Fruit fly (Drosophila melanogaster) whole organism, pupa: Measurements from ENCODE around the gene Pop5.

Experiments
- CG10348 ChIP-seq: fragments of 200-800 bp; sonication (Bioruptor generic); IDR thresholded peaks from 2 replicates; pipeline ENCODE4 v1.3.6; 2022; ENCODE audit warnings: missing biosample characterization, missing genetic modification characterization
- CG12605 ChIP-seq: fragments of 200-800 bp; sonication (Bioruptor generic); IDR thresholded peaks from 2 replicates; pipeline ENCODE4 v1.3.6; 2022; ENCODE audit warnings: missing biosample characterization, missing genetic modification characterization
- CG13204 ChIP-seq: fragments of 200-800 bp; sonication (Bioruptor generic); optimal IDR thresholded peaks from 2 replicates; lab custom pipeline; 2018; ENCODE audit warnings: missing biosample characterization, mild to moderate bottlenecking, missing genetic modification characterization, moderate library complexity
- CG14655 ChIP-seq: fragments of 200-800 bp; sonication (Bioruptor generic); optimal IDR thresholded peaks from 3 replicates; lab custom pipeline; 2017; ENCODE audit warnings: mild to moderate bottlenecking, missing biosample characterization, missing genetic modification reagents, missing genetic modification characterization
- CG15710 ChIP-seq: fragments of 200-800 bp; sonication (Bioruptor generic); optimal IDR thresholded peaks from 2 replicates; lab custom pipeline; 2018; ENCODE audit warnings: missing biosample characterization, mild to moderate bottlenecking, missing genetic modification characterization, moderate library complexity
- CG17806 ChIP-seq: fragments of 200-800 bp; sonication (Bioruptor generic); optimal IDR thresholded peaks from 2 replicates; lab custom pipeline; 2018; ENCODE audit warnings: missing biosample characterization, mild to moderate bottlenecking, missing genetic modification characterization, moderate library complexity
- CG32121 ChIP-seq: fragments of 200-800 bp; sonication (Bioruptor generic); IDR thresholded peaks from 2 replicates; pipeline ENCODE4 v1.3.6; 2022; ENCODE audit warnings: missing biosample characterization, missing genetic modification characterization
- CG34367 ChIP-seq: fragments of 200-800 bp; sonication (Bioruptor generic); optimal IDR thresholded peaks from 2 replicates; lab custom pipeline; 2018; ENCODE audit warnings: missing biosample characterization, mild to moderate bottlenecking, missing genetic modification characterization
- CG4496 ChIP-seq: fragments of 200-800 bp; sonication (Bioruptor generic); IDR thresholded peaks from 3 replicates; pipeline ENCODE4 v1.3.6; 2022; ENCODE audit warnings: missing biosample characterization, missing genetic modification characterization
- CG8159 ChIP-seq: fragments of 200-800 bp; sonication (Bioruptor generic); optimal IDR thresholded peaks from 3 replicates; lab custom pipeline; 2018; ENCODE audit warnings: missing biosample characterization, mild to moderate bottlenecking, missing genetic modification characterization, moderate library complexity
- CG8301 ChIP-seq: fragments of 200-800 bp; sonication (Bioruptor generic); optimal IDR thresholded peaks from 2 replicates; lab custom pipeline; 2018; ENCODE audit warnings: missing biosample characterization, mild to moderate bottlenecking, missing genetic modification characterization
- CG9948 ChIP-seq: fragments of 200-800 bp; sonication (Bioruptor generic); optimal IDR thresholded peaks from 2 replicates; lab custom pipeline; 2018; ENCODE audit warnings: missing biosample characterization, mild to moderate bottlenecking, missing genetic modification characterization, moderate library complexity
- D1 ChIP-seq: fragments of 200-800 bp; sonication (Bioruptor generic); optimal IDR thresholded peaks from 2 replicates; lab custom pipeline; 2018; ENCODE audit warnings: missing biosample characterization, mild to moderate bottlenecking, missing genetic modification characterization, moderate library complexity
- EcR ChIP-seq: fragments of 200-800 bp; sonication (Bioruptor generic); optimal IDR thresholded peaks from 3 replicates; lab custom pipeline; 2019; ENCODE audit warnings: missing biosample characterization, missing genetic modification characterization, mild to moderate bottlenecking, moderate library complexity, missing genetic modification reagents
- Ets98B ChIP-seq: fragments of 200-800 bp; sonication (Bioruptor generic); IDR thresholded peaks from 2 replicates; pipeline ENCODE4 v1.3.6; 2022; ENCODE audit warnings: missing biosample characterization, missing genetic modification characterization
- Pif1A ChIP-seq: fragments of 200-800 bp; sonication (Bioruptor generic); optimal IDR thresholded peaks from 3 replicates; lab custom pipeline; 2016; ENCODE audit warnings: missing biosample characterization, missing genetic modification characterization
- Pif1B ChIP-seq: fragments of 200-800 bp; sonication (Bioruptor generic); optimal IDR thresholded peaks from 3 replicates; lab custom pipeline; 2016; ENCODE audit warnings: missing biosample characterization, missing genetic modification characterization
- Snoo ChIP-seq: fragments of 200-800 bp; sonication (Bioruptor generic); optimal IDR thresholded peaks from 3 replicates; lab custom pipeline; 2017; ENCODE audit warnings: missing biosample characterization, mild to moderate bottlenecking, missing genetic modification characterization, inconsistent platforms
- fd96Ca ChIP-seq: fragments of 200-800 bp; sonication (Bioruptor generic); IDR thresholded peaks from 3 replicates; pipeline ENCODE4 v1.3.6; 2022; ENCODE audit warnings: missing biosample characterization, missing genetic modification characterization
- gl ChIP-seq: fragments of 200-800 bp; sonication (Bioruptor generic); optimal IDR thresholded peaks from 2 replicates; lab custom pipeline; 2018; ENCODE audit warnings: missing biosample characterization, mild to moderate bottlenecking, missing genetic modification characterization
- rn ChIP-seq: fragments of 200-800 bp; sonication (Bioruptor generic); IDR thresholded peaks from 2 replicates; pipeline ENCODE4 v1.3.6; 2022; ENCODE audit warnings: missing biosample characterization, missing genetic modification characterization

Gene Pop5

DNA sequence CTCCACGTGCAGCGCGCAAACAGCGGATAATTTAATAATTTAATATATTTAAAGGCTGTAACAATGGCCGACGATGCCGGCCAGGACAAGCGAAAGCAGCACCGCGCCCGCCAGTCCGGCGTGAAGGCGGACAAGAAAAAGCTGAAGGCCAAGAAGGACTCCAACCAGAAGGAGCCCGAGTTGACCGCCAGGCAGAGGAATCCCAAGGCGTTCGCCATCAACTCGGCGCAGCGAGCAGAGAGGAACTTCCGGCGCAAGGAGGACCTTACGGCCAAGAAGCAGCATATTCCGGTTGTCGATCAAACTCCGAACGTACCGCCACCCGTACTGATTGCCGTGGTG, 28.3 kb downstream of the Pop5 start:
- no peak for TF ChIP-seq Snoo (tag; lab: Kevin White, UChicago)
- no peak for TF ChIP-seq CG9948 (tag; lab: Kevin White, UChicago)
- TF ChIP-seq CG4496 (GFP tag; lab: Robert Waterston, UW): no peak
- no peak for TF ChIP-seq CG32121 (GFP tag; lab: Robert Waterston, UW)
- no peak for TF ChIP-seq CG8159 (tag; lab: Kevin White, UChicago)
- TF ChIP-seq gl (tag; lab: Kevin White, UChicago): no peak
- no peak for TF ChIP-seq Pif1B (GFP tag; lab: Kevin White, UChicago)
- TF ChIP-seq CG14655: no peak
- no peak for TF ChIP-seq rn (GFP tag; lab: Robert Waterston, UW)
- TF ChIP-seq CG17806 (tag; lab: Kevin White, UChicago): no peak
- no peak for TF ChIP-seq D1 (tag; lab: Kevin White, UChicago)
- no peak for TF ChIP-seq CG8301 (tag; lab: Kevin White, UChicago)
- TF ChIP-seq CG15710: no peak
- TF ChIP-seq CG13204 (GFP tag; lab: Kevin White, UChicago): no peak
- TF ChIP-seq, all 21 proteins: peak for 0

DNA sequence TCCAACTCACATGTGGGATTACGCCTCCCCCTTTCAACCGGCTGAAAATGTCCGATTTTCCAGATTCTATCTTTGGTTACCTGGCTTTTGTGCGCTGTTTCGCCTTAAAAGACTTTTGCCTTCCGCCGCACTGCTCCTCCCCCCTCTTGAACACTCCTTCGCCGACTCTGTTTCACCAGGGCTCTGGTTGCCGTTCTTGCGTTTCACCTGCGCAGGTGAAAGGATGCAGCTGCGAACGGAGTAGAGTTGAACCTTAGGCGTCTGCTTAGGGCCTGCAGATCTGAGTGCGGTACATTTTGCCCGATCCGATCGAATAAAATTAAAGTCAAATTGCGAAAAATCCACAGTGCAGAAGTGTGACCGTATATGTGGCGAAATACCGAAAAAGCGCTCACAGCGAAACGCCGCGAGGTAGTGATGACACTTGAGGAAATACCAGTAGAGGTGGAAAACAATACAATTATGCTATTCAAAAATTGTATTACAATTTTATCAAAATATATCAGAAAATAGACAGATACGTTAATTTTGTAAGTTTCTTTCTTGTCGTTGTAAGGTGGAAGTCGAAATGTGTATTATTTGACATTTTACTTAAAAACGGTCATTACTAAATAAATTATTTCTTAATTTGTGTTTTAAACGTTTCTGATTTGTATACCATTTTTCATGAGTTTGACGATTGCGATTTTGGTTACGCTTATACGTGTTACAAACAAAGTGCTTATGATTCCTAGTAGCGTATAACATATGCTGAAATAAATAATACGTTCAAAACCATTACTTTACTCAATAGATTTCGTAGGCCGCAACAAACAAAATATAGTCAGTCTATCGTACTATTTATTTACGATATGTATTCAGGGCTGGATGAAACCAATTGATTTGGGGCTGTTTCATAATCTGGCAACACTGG, 28.9 kb downstream of the Pop5 start, which contains the start of the genes CG6664 and CG7728:
Gene CG6664, minus strand, starts transcription at position 518 of the 913 bp plus-strand sequence.
Gene CG7728, plus strand, starts transcription at position 874 of the 913 bp plus-strand sequence.
- peak; percentile 15 for TF ChIP-seq CG9948 (tag; lab: Kevin White, UChicago)
- TF ChIP-seq gl (tag; lab: Kevin White, UChicago): no peak
- no peak for TF ChIP-seq CG13204 (GFP tag; lab: Kevin White, UChicago)
- no peak for TF ChIP-seq Snoo (tag; lab: Kevin White, UChicago)
- TF ChIP-seq CG8159 (tag; lab: Kevin White, UChicago): peak; percentile 63
- no peak for TF ChIP-seq CG14655
- peak; percentile 37; the same call in 1 of the 3 replicates for TF ChIP-seq fd96Ca (GFP tag; lab: Robert Waterston, UW)
- TF ChIP-seq Pif1A (GFP tag; lab: Kevin White, UChicago): no peak
- TF ChIP-seq EcR: no peak
- peak; percentile 4 for TF ChIP-seq CG34367 (tag; lab: Kevin White, UChicago)
- no peak for TF ChIP-seq rn (GFP tag; lab: Robert Waterston, UW)
- TF ChIP-seq CG32121 (GFP tag; lab: Robert Waterston, UW): no peak
- no peak for TF ChIP-seq CG12605 (GFP tag; lab: Robert Waterston, UW)
- no peak for TF ChIP-seq CG10348
- TF ChIP-seq CG17806 (tag; lab: Kevin White, UChicago): peak; percentile 25
- TF ChIP-seq CG15710: peak; percentile 44
- TF ChIP-seq Pif1B (GFP tag; lab: Kevin White, UChicago): no peak
- peak; percentile 57; the same call in 1 of the 3 replicates for TF ChIP-seq CG4496 (GFP tag; lab: Robert Waterston, UW)
- peak; percentile 23; the same call in 1 of the 2 replicates for TF ChIP-seq Ets98B (GFP tag; lab: Robert Waterston, UW)
- no peak for TF ChIP-seq CG8301 (tag; lab: Kevin White, UChicago)
- TF ChIP-seq D1 (tag; lab: Kevin White, UChicago): no peak

DNA sequence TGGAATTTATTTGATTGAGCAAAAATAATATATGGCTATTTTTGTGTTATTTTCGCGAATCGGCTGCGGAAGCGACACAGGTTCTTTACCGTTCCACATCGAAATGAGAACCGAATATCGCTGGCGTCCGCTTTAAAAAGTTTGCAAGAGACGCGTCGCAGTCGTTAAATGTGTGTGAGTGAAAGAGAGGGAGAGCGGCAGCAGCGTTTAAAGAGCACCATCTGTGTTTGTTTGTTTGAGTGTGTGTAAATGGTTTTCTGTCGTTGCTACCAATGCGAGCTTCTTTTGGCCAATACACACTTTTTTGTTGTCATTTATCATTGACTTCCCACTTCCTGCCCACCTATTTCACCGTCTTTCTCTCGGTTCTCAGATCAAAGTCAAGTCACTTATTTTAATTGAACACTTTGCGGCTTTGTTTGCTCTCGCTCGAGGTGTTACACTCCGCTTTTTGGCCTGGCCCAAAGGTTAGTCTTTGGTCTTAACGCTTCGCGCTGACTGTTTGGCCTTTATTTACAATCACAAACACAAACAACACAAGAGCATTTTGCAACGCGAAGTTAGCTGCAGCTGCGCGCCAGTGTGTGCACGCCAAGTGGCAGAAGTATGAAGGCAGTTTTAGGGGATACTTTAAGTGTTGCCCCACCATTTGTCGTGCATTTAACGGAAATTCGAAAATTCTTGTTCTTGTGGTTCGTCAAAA, 32.7 kb downstream of the Pop5 start, which contains the start of gene CG3764:
Gene CG3764, minus strand, starts transcription at position 549 of the 703 bp plus-strand sequence.
- peak; percentile 59 for TF ChIP-seq CG15710
- peak; percentile 46 for TF ChIP-seq gl (tag; lab: Kevin White, UChicago)
- peak; percentile 29; the same call in 1 of the 2 replicates for TF ChIP-seq Ets98B (GFP tag; lab: Robert Waterston, UW)
- TF ChIP-seq CG12605 (GFP tag; lab: Robert Waterston, UW): 0 out of 2 replicates have a peak, but pooled peaks have one; percentile 7
- peak; percentile 53 for TF ChIP-seq Pif1A (GFP tag; lab: Kevin White, UChicago)
- TF ChIP-seq CG4496 (GFP tag; lab: Robert Waterston, UW): peak; percentile 36; the same call in 1 of the 3 replicates
- TF ChIP-seq Pif1B (GFP tag; lab: Kevin White, UChicago): no peak
- peak; percentile 69 for TF ChIP-seq Snoo (tag; lab: Kevin White, UChicago)
- 0 out of 2 replicates have a peak, but pooled peaks have one; percentile 8 for TF ChIP-seq CG32121 (GFP tag; lab: Robert Waterston, UW)
- TF ChIP-seq CG17806 (tag; lab: Kevin White, UChicago): peak; percentile 24
- no peak for TF ChIP-seq CG10348
- TF ChIP-seq CG9948 (tag; lab: Kevin White, UChicago): no peak
- no peak for TF ChIP-seq fd96Ca (GFP tag; lab: Robert Waterston, UW)
- TF ChIP-seq CG34367 (tag; lab: Kevin White, UChicago): peak; percentile 47
- TF ChIP-seq D1 (tag; lab: Kevin White, UChicago): no peak
- peak; percentile 53 for TF ChIP-seq EcR
- no peak for TF ChIP-seq rn (GFP tag; lab: Robert Waterston, UW)
- peak; percentile 49 for TF ChIP-seq CG8159 (tag; lab: Kevin White, UChicago)
- no peak for TF ChIP-seq CG8301 (tag; lab: Kevin White, UChicago)
- peak; percentile 50 for TF ChIP-seq CG13204 (GFP tag; lab: Kevin White, UChicago)
- no peak for TF ChIP-seq CG14655

DNA sequence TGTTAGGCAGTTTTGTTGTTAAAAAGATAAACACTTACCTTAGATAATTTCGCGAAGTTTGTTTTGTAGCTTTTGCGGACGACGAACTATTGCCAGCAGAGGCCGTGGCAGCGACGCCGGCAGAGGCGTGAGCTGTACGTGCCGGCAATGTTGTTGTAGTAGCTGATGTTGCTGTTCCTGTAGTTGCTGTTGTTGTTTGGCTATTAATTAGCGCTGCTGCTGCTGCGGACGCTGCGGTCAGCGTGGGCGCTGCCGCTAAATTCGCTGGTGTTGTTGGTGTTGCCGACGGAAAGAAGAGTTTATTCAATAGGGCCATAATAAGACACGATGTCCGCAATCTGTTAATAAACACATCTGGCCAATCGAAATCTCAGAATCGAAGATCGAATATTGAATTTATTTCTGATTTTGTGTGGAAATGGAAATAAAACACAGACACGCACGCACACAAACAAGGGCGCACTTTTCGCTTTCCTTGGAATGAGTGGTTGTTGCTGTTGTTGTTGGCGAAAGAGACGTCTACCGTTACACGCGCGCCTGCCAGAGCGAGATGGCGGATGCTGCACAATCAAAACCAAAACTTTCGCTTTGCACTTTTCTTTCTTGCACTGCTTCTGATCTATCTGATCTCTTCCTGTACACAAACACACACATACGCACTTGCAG, 33.4 kb downstream of the Pop5 start:
- TF ChIP-seq CG14655 (peak; percentile 51), CG8301 (tag; lab: Kevin White, UChicago) (peak; percentile 37), CG4496 (GFP tag; lab: Robert Waterston, UW) (peak; percentile 31; the same call in 1 of the 3 replicates), CG34367 (tag; lab: Kevin White, UChicago) (no peak), Pif1A (GFP tag; lab: Kevin White, UChicago) (no peak), CG13204 (GFP tag; lab: Kevin White, UChicago) (peak; percentile 61), CG9948 (tag; lab: Kevin White, UChicago) (no peak), CG32121 (GFP tag; lab: Robert Waterston, UW) (0 out of 2 replicates have a peak, but pooled peaks have one; percentile 10)
- TF ChIP-seq, all 21 proteins: peak for 5
